Fruit fly (Drosophila melanogaster) whole organism, embryonic: ENCODE data around the gene CG9674.

Source experiments
- CG10209 ChIP-seq: fragments of 200-800 bp; sonication (Bioruptor generic); optimal IDR thresholded peaks from 3 replicates; lab custom pipeline; 2017; ENCODE audit warnings: missing biosample characterization, mild to moderate bottlenecking, missing genetic modification characterization, missing genetic modification reagents
- CG11456 ChIP-seq: fragments of 200-800 bp; sonication (Bioruptor generic); IDR thresholded peaks from 3 replicates; pipeline ENCODE4 v1.3.6; 2022; ENCODE audit warnings: missing biosample characterization, missing genetic modification characterization
- CG12104 ChIP-seq: fragments of 200-800 bp; sonication (Bioruptor generic); optimal IDR thresholded peaks from 3 replicates; lab custom pipeline; 2016; ENCODE audit warnings: missing biosample characterization, missing genetic modification characterization
- CG12769 ChIP-seq: fragments of 200-800 bp; sonication (Bioruptor generic); optimal IDR thresholded peaks from 2 replicates; lab custom pipeline; 2019; ENCODE audit warnings: missing biosample characterization, mild to moderate bottlenecking, missing genetic modification characterization, moderate library complexity
- CG16815 ChIP-seq: fragments of 200-800 bp; sonication (Bioruptor generic); optimal IDR thresholded peaks from 3 replicates; lab custom pipeline; 2017; ENCODE audit warnings: missing biosample characterization, mild to moderate bottlenecking, missing genetic modification characterization
- CG34224 ChIP-seq: fragments of 200-800 bp; sonication (Bioruptor generic); IDR thresholded peaks from 3 replicates; pipeline ENCODE4 v1.3.6; 2022; ENCODE audit warnings: missing biosample characterization, missing genetic modification characterization; ENCODE audit not compliant: partially characterized antibody
- CG3838 ChIP-seq: fragments of 200-800 bp; sonication (Bioruptor generic); optimal IDR thresholded peaks from 3 replicates; lab custom pipeline; 2016; ENCODE audit warnings: missing biosample characterization, missing genetic modification characterization
- CG4404 ChIP-seq: fragments of 200-800 bp; sonication (Bioruptor generic); IDR thresholded peaks from 2 replicates; pipeline ENCODE4 v1.3.6; 2022; ENCODE audit warnings: missing biosample characterization, missing genetic modification characterization
- CG4820 ChIP-seq: fragments of 200-800 bp; sonication (Bioruptor generic); optimal IDR thresholded peaks from 3 replicates; lab custom pipeline; 2016; ENCODE audit warnings: missing biosample characterization, missing genetic modification characterization
- CG4854 ChIP-seq: fragments of 200-800 bp; sonication (Bioruptor generic); optimal IDR thresholded peaks from 2 replicates; lab custom pipeline; 2016; ENCODE audit warnings: missing biosample characterization, missing genetic modification characterization, inconsistent platforms
- CG5953 ChIP-seq: fragments of 200-800 bp; sonication (Bioruptor generic); IDR thresholded peaks from 2 replicates; pipeline ENCODE4 v1.3.6; 2022; ENCODE audit warnings: missing biosample characterization, missing genetic modification characterization
- CG7372 ChIP-seq: fragments of 200-800 bp; sonication (Bioruptor generic); IDR thresholded peaks from 2 replicates; pipeline ENCODE4 v1.3.6; 2022; ENCODE audit warnings: missing biosample characterization, missing genetic modification characterization
- CG7556 ChIP-seq: fragments of 200-800 bp; sonication (Bioruptor generic); optimal IDR thresholded peaks from 2 replicates; lab custom pipeline; 2017; ENCODE audit warnings: missing biosample characterization, mild to moderate bottlenecking, missing genetic modification characterization
- CG8290 ChIP-seq, 3 experiments: fragments of 200-800 bp; sonication (Bioruptor generic); optimal IDR thresholded peaks; 2 replicates each; lab custom pipeline; 2016 to 2019; ENCODE audit warnings: missing biosample characterization in 3 of 3, missing genetic modification characterization in 3 of 3, mild to moderate bottlenecking in 2 of 3, moderate library complexity in 1 of 3
- CG8478 ChIP-seq: fragments of >200 bp; optimal IDR thresholded peaks from 2 replicates; lab custom pipeline; 2018
- CG9797 ChIP-seq: fragments of 200-800 bp; sonication (Bioruptor generic); optimal IDR thresholded peaks from 3 replicates; lab custom pipeline; 2018; ENCODE audit warnings: missing biosample characterization, mild to moderate bottlenecking, missing genetic modification characterization
- CkIIα-i1 ChIP-seq: fragments of 200-800 bp; sonication (Bioruptor generic); IDR thresholded peaks from 2 replicates; pipeline ENCODE4 v1.3.6; 2022; ENCODE audit warnings: missing biosample characterization, missing genetic modification characterization
- Fer3 ChIP-seq: fragments of 200-800 bp; sonication (Bioruptor generic); optimal IDR thresholded peaks from 2 replicates; lab custom pipeline; 2018; ENCODE audit warnings: missing biosample characterization, mild to moderate bottlenecking, missing genetic modification characterization, moderate library complexity
- HmgD ChIP-seq: fragments of 200-800 bp; sonication (Bioruptor generic); optimal IDR thresholded peaks from 3 replicates; lab custom pipeline; 2016; ENCODE audit warnings: missing biosample characterization, missing genetic modification characterization
- MBD-R2 ChIP-seq: fragments of 200-800 bp; sonication (Bioruptor generic); IDR thresholded peaks from 2 replicates; pipeline ENCODE4 v1.3.6; 2022; ENCODE audit warnings: missing biosample characterization, missing genetic modification characterization
- PHDP ChIP-seq: fragments of 200-800 bp; sonication (Bioruptor generic); optimal IDR thresholded peaks from 3 replicates; lab custom pipeline; 2018; ENCODE audit warnings: missing biosample characterization, mild to moderate bottlenecking, missing genetic modification characterization, moderate library complexity
- Rx ChIP-seq: fragments of 200-800 bp; sonication (Bioruptor generic); IDR thresholded peaks from 2 replicates; pipeline ENCODE4 v1.3.6; 2022; ENCODE audit warnings: missing biosample characterization, missing genetic modification characterization
- TFAM ChIP-seq: fragments of 200-800 bp; sonication (Bioruptor generic); optimal IDR thresholded peaks from 2 replicates; lab custom pipeline; 2017; ENCODE audit warnings: missing biosample characterization, missing genetic modification characterization, inconsistent platforms
- ac ChIP-seq: fragments of 200-800 bp; sonication (Bioruptor generic); optimal IDR thresholded peaks from 3 replicates; lab custom pipeline; 2017; ENCODE audit warnings: missing biosample characterization, mild to moderate bottlenecking, missing genetic modification characterization
- ato ChIP-seq: fragments of 200-800 bp; sonication (Bioruptor generic); IDR thresholded peaks from 2 replicates; pipeline ENCODE4 v1.3.6; 2022; ENCODE audit warnings: missing biosample characterization, missing genetic modification characterization; ENCODE audit not compliant: partially characterized antibody
- bab2 ChIP-seq: fragments of 200-800 bp; sonication (Bioruptor generic); optimal IDR thresholded peaks from 2 replicates; lab custom pipeline; 2016; ENCODE audit warnings: missing biosample characterization, missing genetic modification characterization
- bbx ChIP-seq: fragments of 200-800 bp; sonication (Bioruptor generic); IDR thresholded peaks from 2 replicates; pipeline ENCODE4 v1.3.6; 2022; ENCODE audit warnings: missing biosample characterization, missing genetic modification characterization; ENCODE audit not compliant: partially characterized antibody
- bowl ChIP-seq: fragments of 200-800 bp; sonication (Bioruptor generic); IDR thresholded peaks from 2 replicates; pipeline ENCODE4 v1.3.6; 2022; ENCODE audit warnings: missing biosample characterization, missing genetic modification characterization
- br ChIP-seq: fragments of >200 bp; optimal IDR thresholded peaks from 2 replicates; lab custom pipeline; 2017
- danr ChIP-seq: fragments of 200-800 bp; sonication (Bioruptor generic); IDR thresholded peaks from 2 replicates; pipeline ENCODE4 v1.3.6; 2022; ENCODE audit warnings: missing biosample characterization, missing genetic modification characterization
- esg ChIP-seq: fragments of 200-800 bp; sonication (Bioruptor generic); conservative IDR thresholded peaks from 2 replicates; pipeline ENCODE4 v1.3.6; 2022; ENCODE audit warnings: missing biosample characterization, missing genetic modification characterization
- fd3F ChIP-seq: fragments of 200-800 bp; sonication (Bioruptor generic); optimal IDR thresholded peaks from 2 replicates; lab custom pipeline; 2018; ENCODE audit warnings: missing biosample characterization, mild to moderate bottlenecking, missing genetic modification characterization, moderate library complexity
- fu2 ChIP-seq: fragments of 200-800 bp; sonication (Bioruptor generic); optimal IDR thresholded peaks from 2 replicates; lab custom pipeline; 2016; ENCODE audit warnings: missing biosample characterization, missing genetic modification characterization
- gfzf ChIP-seq: fragments of 200-800 bp; sonication (Bioruptor generic); optimal IDR thresholded peaks from 2 replicates; lab custom pipeline; 2016; ENCODE audit warnings: missing biosample characterization, mild to moderate bottlenecking, missing genetic modification characterization, moderate library complexity
- grau ChIP-seq: fragments of 200-800 bp; optimal IDR thresholded peaks from 3 replicates; lab custom pipeline; 2019; ENCODE audit warnings: missing biosample characterization, mild to moderate bottlenecking, missing genetic modification characterization, moderate library complexity
- gro ChIP-seq: fragments of 200-800 bp; sonication (Bioruptor generic); optimal IDR thresholded peaks from 2 replicates; lab custom pipeline; 2016; ENCODE audit warnings: missing biosample characterization, missing genetic modification characterization
- h ChIP-seq: fragments of >200 bp; optimal IDR thresholded peaks from 2 replicates; lab custom pipeline; 2017
- lbe ChIP-seq: fragments of 200-800 bp; sonication (Bioruptor generic); optimal IDR thresholded peaks from 2 replicates; lab custom pipeline; 2016; ENCODE audit warnings: missing biosample characterization, mild to moderate bottlenecking, missing genetic modification characterization
- oc ChIP-seq: fragments of 200-800 bp; sonication (Bioruptor generic); optimal IDR thresholded peaks from 2 replicates; lab custom pipeline; 2018; ENCODE audit warnings: missing biosample characterization, mild to moderate bottlenecking, missing genetic modification characterization, moderate library complexity
- odd ChIP-seq: fragments of 200-800 bp; sonication (Bioruptor generic); optimal IDR thresholded peaks from 2 replicates; lab custom pipeline; 2017; ENCODE audit warnings: missing biosample characterization, mild to moderate bottlenecking, missing genetic modification characterization
- pb ChIP-seq: fragments of 200-800 bp; sonication (Bioruptor generic); optimal IDR thresholded peaks from 3 replicates; lab custom pipeline; 2016; ENCODE audit warnings: missing biosample characterization, missing genetic modification characterization
- pho ChIP-seq: fragments of 200-800 bp; sonication (Bioruptor generic); optimal IDR thresholded peaks from 2 replicates; lab custom pipeline; 2016; ENCODE audit warnings: missing biosample characterization, missing genetic modification characterization
- pzg ChIP-seq: fragments of 200-800 bp; sonication (Bioruptor generic); optimal IDR thresholded peaks from 3 replicates; lab custom pipeline; 2018; ENCODE audit warnings: missing biosample characterization, mild to moderate bottlenecking, missing genetic modification characterization, moderate library complexity
- sim ChIP-seq: fragments of 200-800 bp; sonication (Bioruptor generic); IDR thresholded peaks from 2 replicates; pipeline ENCODE4 v1.3.6; 2022; ENCODE audit warnings: missing biosample characterization, missing genetic modification characterization
- sr ChIP-seq: fragments of 200-800 bp; sonication (Bioruptor generic); IDR thresholded peaks from 3 replicates; pipeline ENCODE4 v1.3.6; 2022; ENCODE audit warnings: missing biosample characterization, missing genetic modification characterization
- stwl ChIP-seq: fragments of 200-800 bp; sonication (Bioruptor generic); optimal IDR thresholded peaks from 3 replicates; lab custom pipeline; 2018; ENCODE audit warnings: missing biosample characterization, mild to moderate bottlenecking, missing genetic modification characterization, moderate library complexity
- tna ChIP-seq: fragments of 200-800 bp; sonication (Bioruptor generic); IDR thresholded peaks from 2 replicates; pipeline ENCODE4 v1.3.6; 2022; ENCODE audit warnings: missing biosample characterization, missing genetic modification characterization; ENCODE audit not compliant: partially characterized antibody
- tup ChIP-seq: fragments of 200-800 bp; sonication (Bioruptor generic); optimal IDR thresholded peaks from 2 replicates; lab custom pipeline; 2016; ENCODE audit warnings: missing biosample characterization, mild to moderate bottlenecking, missing genetic modification characterization, moderate library complexity
- vnd ChIP-seq: fragments of 200-800 bp; sonication (Bioruptor generic); IDR thresholded peaks from 3 replicates; pipeline ENCODE4 v1.3.6; 2022; ENCODE audit warnings: missing biosample characterization, missing genetic modification characterization; ENCODE audit not compliant: partially characterized antibody
- vvl ChIP-seq: fragments of 200-800 bp; sonication (Bioruptor generic); IDR thresholded peaks from 2 replicates; pipeline ENCODE4 v1.3.6; 2022; ENCODE audit warnings: missing biosample characterization, missing genetic modification characterization
- zen2 ChIP-seq: fragments of 200-800 bp; sonication (Bioruptor generic); IDR thresholded peaks from 3 replicates; pipeline ENCODE4 v1.3.6; 2022; ENCODE audit warnings: missing biosample characterization, missing genetic modification characterization; ENCODE audit not compliant: partially characterized antibody
- zfh1 ChIP-seq: fragments of 200-800 bp; sonication (Bioruptor generic); IDR thresholded peaks from 3 replicates; pipeline ENCODE4 v1.3.6; 2022; ENCODE audit warnings: missing biosample characterization, missing genetic modification characterization

The CG9674 gene

dm6 chr3L:16769866-16770265 is 37.7 kb downstream of the CG9674 start (continued):
- no peak for TF ChIP-seq PHDP (tag; lab: Kevin White, UChicago)
- peak; percentile 51 for TF ChIP-seq ac (GFP tag; lab: Kevin White, UChicago)
- no peak for TF ChIP-seq tup (GFP tag; lab: Kevin White, UChicago)
- TF ChIP-seq CG5953: no peak
- no peak for TF ChIP-seq zen2
- no peak for TF ChIP-seq CkIIα-i1 (GFP tag; lab: Robert Waterston, UW)
- no peak for TF ChIP-seq CG7372 (GFP tag; lab: Robert Waterston, UW)
- no peak for TF ChIP-seq CG12104 (GFP tag; lab: Kevin White, UChicago)
- TF ChIP-seq esg (GFP tag; lab: Robert Waterston, UW): no peak
- peak; percentile 24 for TF ChIP-seq stwl
- TF ChIP-seq CG8290 (GFP tag; optimal IDR thresholded peaks at IDR 0.05; lab: Kevin White, UChicago): no peak
- no peak for TF ChIP-seq CG8290 (tag; optimal IDR thresholded peaks at IDR 0.05; lab: Kevin White, UChicago)
- no peak for TF ChIP-seq CG12769
- no peak for TF ChIP-seq CG11456 (GFP tag; lab: Robert Waterston, UW)
- TF ChIP-seq h: peak; percentile 42
- peak; percentile 14 for TF ChIP-seq odd (GFP tag; lab: Kevin White, UChicago)
- TF ChIP-seq CG34224 (GFP tag; lab: Robert Waterston, UW): no peak
- no peak for TF ChIP-seq Fer3 (tag; lab: Kevin White, UChicago)
- TF ChIP-seq fu2 (GFP tag; lab: Kevin White, UChicago): no peak
- TF ChIP-seq Rx (GFP tag; lab: Robert Waterston, UW): no peak
- TF ChIP-seq CG7556 (GFP tag; lab: Kevin White, UChicago): no peak
- TF ChIP-seq CG8478: no peak
- no peak for TF ChIP-seq CG4404
- no peak for TF ChIP-seq ato (GFP tag; lab: Robert Waterston, UW)
- no peak for TF ChIP-seq CG9797
- no peak for TF ChIP-seq vnd (GFP tag; lab: Robert Waterston, UW)
- no peak for TF ChIP-seq tna (GFP tag; lab: Robert Waterston, UW)
- no peak for TF ChIP-seq CG4854
- no peak for TF ChIP-seq oc (tag; lab: Kevin White, UChicago)
- no peak for TF ChIP-seq danr
- TF ChIP-seq zfh1 (GFP tag; lab: Robert Waterston, UW): 0 out of 3 replicates have a peak, but pooled peaks have one; percentile 30
- TF ChIP-seq CG3838 (GFP tag; lab: Kevin White, UChicago): no peak
- TF ChIP-seq pb (GFP tag; lab: Kevin White, UChicago): peak; percentile 40
- TF ChIP-seq HmgD (GFP tag; lab: Kevin White, UChicago): no peak
- TF ChIP-seq CG16815 (GFP tag; lab: Kevin White, UChicago): no peak
- no peak for TF ChIP-seq bowl
- peak; percentile 63; the same call in 1 of the 2 replicates for TF ChIP-seq vvl (GFP tag; lab: Robert Waterston, UW)
- no peak for TF ChIP-seq bab2
- TF ChIP-seq pho (GFP tag; lab: Kevin White, UChicago): no peak
- no peak for TF ChIP-seq br (lab: Kevin White, UChicago)
- no peak for TF ChIP-seq lbe (GFP tag; lab: Kevin White, UChicago)
- TF ChIP-seq TFAM: peak; percentile 40
- no peak for TF ChIP-seq sim
- TF ChIP-seq CG10209 (GFP tag; lab: Kevin White, UChicago): no peak
- peak; percentile 37 for TF ChIP-seq CG4820 (GFP tag; lab: Kevin White, UChicago)
- TF ChIP-seq gfzf (GFP tag; lab: Kevin White, UChicago): no peak
- TF ChIP-seq bbx (GFP tag; lab: Robert Waterston, UW): no peak
- TF ChIP-seq pzg (GFP tag; lab: Kevin White, UChicago): no peak
- TF ChIP-seq fd3F (GFP tag; lab: Kevin White, UChicago): no peak
- no peak for TF ChIP-seq MBD-R2 (GFP tag; lab: Robert Waterston, UW)
- TF ChIP-seq gro: no peak
- TF ChIP-seq sr (GFP tag; lab: Robert Waterston, UW): no peak
- TF ChIP-seq grau (tag; lab: Kevin White, UChicago): no peak
